Worm (Caenorhabditis elegans): ENCODE measurements around the gene arrd-1.

- TF ChIP-seq W03F9.2 (tag; optimal IDR thresholded peaks at IDR 0.05) = no peak
- no peak for TF ChIP-seq dao-5 (tag; optimal IDR thresholded peaks at IDR 0.05)
- TF ChIP-seq him-1 (tag; optimal IDR thresholded peaks at IDR 0.05) = no peak
Observed at ce11 chrII:624443-624842, 2.9 kb upstream of the arrd-1 start, which contains the start of gene T04B8.5.
